Worm (Caenorhabditis elegans): ENCODE results near the gene ocr-4.
"Not testable (repeated sequence)": the region's sequence is repeated elsewhere in the genome, so short reads cannot be mapped to it uniquely, and the experiment has no call there.

The ocr-4 gene

ce11 chrIV:7332695-7333094, at the start of gene ocr-4:
Gene ocr-4 (minus strand): TSS chrIV:7332795.
- TF ChIP-seq hnd-1 (tag; optimal IDR thresholded peaks at IDR 0.05) (no peak), ceh-13 (GFP tag; optimal IDR thresholded peaks at IDR 0.05) (no peak)

- no peak for TF ChIP-seq F13C5.2 (tag; optimal IDR thresholded peaks at IDR 0.05)
- TF ChIP-seq ama-1 (optimal IDR thresholded peaks at IDR 0.05): no peak
- TF ChIP-seq pes-1 (GFP tag; IDR thresholded peaks at IDR 0.05): no peak
- no peak for TF ChIP-seq tbx-37 (GFP tag; conservative IDR thresholded peaks at IDR 0.05)
- TF ChIP-seq hnd-1 (tag; optimal IDR thresholded peaks at IDR 0.05): no peak
- no peak for TF ChIP-seq scrt-1 (GFP tag; IDR thresholded peaks at IDR 0.05)
- no peak for TF ChIP-seq ets-7 (tag; optimal IDR thresholded peaks at IDR 0.05)
- no peak for TF ChIP-seq sea-1 (GFP tag; conservative IDR thresholded peaks at IDR 0.05)
These were observed 49.2 kb upstream of the ocr-4 start, which contains the start of gene ptp-8 for ce11 chrIV:7381754-7382153. Gene ptp-8 (plus strand): TSS chrIV:7382054.

DNA sequence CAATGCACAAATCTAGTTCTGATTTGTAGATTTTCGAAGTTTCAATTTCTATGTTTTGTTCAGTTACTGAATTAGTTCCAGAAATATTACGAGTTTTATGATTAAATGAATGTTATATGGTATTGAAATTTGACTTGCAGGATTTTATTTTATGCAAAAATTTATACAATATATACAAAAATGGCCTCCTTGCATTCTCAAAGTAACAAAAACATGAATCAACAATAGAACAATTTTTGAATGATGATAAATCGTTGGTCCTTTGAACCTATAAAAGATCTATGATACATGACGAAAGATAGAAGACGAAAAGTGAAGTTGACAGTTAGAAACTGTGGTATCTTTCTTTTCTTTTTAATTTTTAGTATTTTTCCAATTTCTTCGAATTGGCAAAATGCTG, 43.9 kb upstream of the ocr-4 start, which contains the start of gene T12B3.2:
T12B3.2 (plus strand) TSS at position 301 of the 400 bp plus-strand sequence.
- TF ChIP-seq sea-1 (GFP tag; conservative IDR thresholded peaks at IDR 0.05): no peak
- no peak for TF ChIP-seq hmbx-1 (tag; optimal IDR thresholded peaks at IDR 0.05)
- no peak for TF ChIP-seq ceh-36 (tag; optimal IDR thresholded peaks at IDR 0.05)
- TF ChIP-seq flt-1 (GFP tag; IDR thresholded peaks at IDR 0.05): no peak
- TF ChIP-seq ets-7 (tag; optimal IDR thresholded peaks at IDR 0.05): no peak
- no peak for TF ChIP-seq hnd-1 (tag; optimal IDR thresholded peaks at IDR 0.05)
- no peak for TF ChIP-seq scrt-1 (GFP tag; IDR thresholded peaks at IDR 0.05)
- no peak for TF ChIP-seq F13C5.2 (tag; optimal IDR thresholded peaks at IDR 0.05)
- TF ChIP-seq tbx-11 (GFP tag; IDR thresholded peaks at IDR 0.05): no peak
- TF ChIP-seq tra-4 (tag; optimal IDR thresholded peaks at IDR 0.05): no peak
- no peak for TF ChIP-seq B0310.2 (tag; optimal IDR thresholded peaks at IDR 0.05)
- no peak for TF ChIP-seq hmg-4 (GFP tag; optimal IDR thresholded peaks at IDR 0.05)

DNA sequence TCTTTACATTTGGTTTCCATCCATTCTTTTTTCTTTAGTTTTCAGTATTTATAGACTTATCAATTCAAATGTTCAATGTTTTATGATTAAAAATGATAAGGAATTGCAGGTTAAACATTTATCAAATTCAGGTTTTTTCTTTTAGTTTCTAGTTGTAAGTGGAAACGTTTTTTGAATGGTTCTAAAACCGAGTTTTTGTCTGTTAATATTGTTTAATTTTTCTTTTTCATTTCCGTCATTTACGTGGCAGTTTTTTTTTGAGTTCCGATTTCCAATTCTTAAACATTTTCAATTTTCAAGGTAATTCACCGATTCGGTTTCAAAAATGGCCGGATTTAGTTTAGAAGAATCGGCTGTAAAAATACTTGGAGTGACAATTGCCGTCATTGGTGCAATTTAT, 42.3 kb upstream of the ocr-4 start, which contains the start of gene T12B3.3:
T12B3.3 (plus strand) TSS at position 301 of the 400 bp plus-strand sequence.
- not testable (repeated sequence) for TF ChIP-seq hnd-1 (tag; optimal IDR thresholded peaks at IDR 0.05); scrt-1 (GFP tag; IDR thresholded peaks at IDR 0.05); pes-1 (GFP tag; IDR thresholded peaks at IDR 0.05)

DNA sequence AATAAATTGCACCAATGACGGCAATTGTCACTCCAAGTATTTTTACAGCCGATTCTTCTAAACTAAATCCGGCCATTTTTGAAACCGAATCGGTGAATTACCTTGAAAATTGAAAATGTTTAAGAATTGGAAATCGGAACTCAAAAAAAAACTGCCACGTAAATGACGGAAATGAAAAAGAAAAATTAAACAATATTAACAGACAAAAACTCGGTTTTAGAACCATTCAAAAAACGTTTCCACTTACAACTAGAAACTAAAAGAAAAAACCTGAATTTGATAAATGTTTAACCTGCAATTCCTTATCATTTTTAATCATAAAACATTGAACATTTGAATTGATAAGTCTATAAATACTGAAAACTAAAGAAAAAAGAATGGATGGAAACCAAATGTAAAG, 32.4 kb upstream of the ocr-4 start, which contains the start of gene Y40C5A.4:
Y40C5A.4 (minus strand) TSS at position 101 of the 400 bp plus-strand sequence.
- TF ChIP-seq hnd-1, hmbx-1, ceh-36 (tag; optimal IDR thresholded peaks at IDR 0.05): not testable (repeated sequence)

ce11 chrIV:7346751-7347150, 14.2 kb upstream of the ocr-4 start, which contains the start of gene daf-42:
Gene daf-42 (minus strand): TSS chrIV:7346851.
- TF ChIP-seq sea-1 (GFP tag; conservative IDR thresholded peaks at IDR 0.05) (no peak), F13C5.2 (tag; optimal IDR thresholded peaks at IDR 0.05) (no peak), tbx-37 (GFP tag; conservative IDR thresholded peaks at IDR 0.05) (no peak), hmg-4 (GFP tag; optimal IDR thresholded peaks at IDR 0.05) (no peak), ama-1 (optimal IDR thresholded peaks at IDR 0.05) (no peak), scrt-1 (GFP tag; IDR thresholded peaks at IDR 0.05) (no peak), tbx-11 (GFP tag; IDR thresholded peaks at IDR 0.05) (no peak), ceh-36 (tag; optimal IDR thresholded peaks at IDR 0.05) (no peak), ets-7 (tag; optimal IDR thresholded peaks at IDR 0.05) (no peak)

ce11 chrIV:7344020-7344419, 11.4 kb upstream of the ocr-4 start:
- no peak for TF ChIP-seq tbx-37 (GFP tag; conservative IDR thresholded peaks at IDR 0.05)
- no peak for TF ChIP-seq ama-1 (optimal IDR thresholded peaks at IDR 0.05)
- TF ChIP-seq flt-1 (GFP tag; IDR thresholded peaks at IDR 0.05): peak; percentile 38; the same call in 1 of the 2 replicates
- TF ChIP-seq tbx-11 (GFP tag; IDR thresholded peaks at IDR 0.05): 0 out of 2 replicates have a peak, but pooled peaks have one; percentile 51

DNA sequence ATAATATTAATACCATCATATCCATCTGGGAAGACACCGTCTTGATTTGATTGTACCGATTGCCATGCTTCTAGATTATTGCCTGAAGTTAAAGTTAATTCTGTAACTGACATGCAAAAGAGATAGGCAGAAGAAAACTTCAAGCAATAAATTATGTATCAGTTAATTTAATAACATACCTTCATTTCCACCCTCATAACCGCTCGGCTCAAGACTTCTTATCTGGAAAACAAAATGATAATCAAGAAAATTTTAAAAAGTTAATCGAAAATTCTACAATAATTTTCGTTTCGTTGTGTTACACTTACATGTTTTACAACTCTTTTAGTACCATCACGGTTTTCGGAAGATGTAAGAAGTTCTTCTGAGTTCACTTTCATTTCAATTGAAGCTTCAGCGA, 9.5 kb upstream of the ocr-4 start:
- TF ChIP-seq flt-1 (GFP tag; IDR thresholded peaks at IDR 0.05) (no peak), tbx-11 (GFP tag; IDR thresholded peaks at IDR 0.05) (no peak), F13C5.2 (tag; optimal IDR thresholded peaks at IDR 0.05) (no peak), hmg-4 (GFP tag; optimal IDR thresholded peaks at IDR 0.05) (no peak), hmbx-1 (tag; optimal IDR thresholded peaks at IDR 0.05) (no peak)

- TF ChIP-seq tra-4 (tag; optimal IDR thresholded peaks at IDR 0.05): no peak
These were observed 6.5 kb upstream of the ocr-4 start for ce11 chrIV:7339095-7339494.

ce11 chrIV:7338042-7338441, 5.4 kb upstream of the ocr-4 start:
- TF ChIP-seq tbx-11 (GFP tag; IDR thresholded peaks at IDR 0.05) (no peak), tbx-37 (GFP tag; conservative IDR thresholded peaks at IDR 0.05) (no peak), ets-7 (tag; optimal IDR thresholded peaks at IDR 0.05) (no peak), hnd-1 (tag; optimal IDR thresholded peaks at IDR 0.05) (no peak)

Measured in whole organism, early embryonic.